Fruit fly (Drosophila melanogaster) whole organism, prepupa: ENCODE data around the gene hook.

ENCODE experiments used
- CG11902 ChIP-seq: fragments of 200-800 bp; sonication (Bioruptor generic); optimal IDR thresholded peaks from 3 replicates; lab custom pipeline; 2016; ENCODE audit warnings: missing biosample characterization, missing genetic modification characterization
- CG1621 ChIP-seq: fragments of 200-800 bp; sonication (Bioruptor generic); optimal IDR thresholded peaks from 3 replicates; lab custom pipeline; 2018; ENCODE audit warnings: missing biosample characterization, mild to moderate bottlenecking, missing genetic modification characterization
- CG16779 ChIP-seq: fragments of 200-800 bp; sonication (Bioruptor generic); optimal IDR thresholded peaks from 3 replicates; lab custom pipeline; 2017; ENCODE audit warnings: missing biosample characterization, mild to moderate bottlenecking, missing genetic modification characterization
- CG3032 ChIP-seq: fragments of 200-800 bp; optimal IDR thresholded peaks from 2 replicates; lab custom pipeline; 2019; ENCODE audit warnings: missing biosample characterization, mild to moderate bottlenecking, missing genetic modification characterization, moderate library complexity
- CG3919 ChIP-seq: fragments of 200-800 bp; sonication (Bioruptor generic); optimal IDR thresholded peaks from 3 replicates; lab custom pipeline; 2016; ENCODE audit warnings: missing biosample characterization, missing genetic modification characterization
- CG6792 ChIP-seq: fragments of 200-800 bp; sonication (Bioruptor generic); optimal IDR thresholded peaks from 3 replicates; lab custom pipeline; 2016; ENCODE audit warnings: missing biosample characterization, missing genetic modification characterization
- CG8119 ChIP-seq: fragments of 200-800 bp; sonication (Bioruptor generic); IDR thresholded peaks from 3 replicates; pipeline ENCODE4 v1.3.6; 2022; ENCODE audit warnings: missing biosample characterization, missing genetic modification characterization
- Eip93F ChIP-seq: fragments of 200-800 bp; sonication (Bioruptor generic); optimal IDR thresholded peaks from 2 replicates; lab custom pipeline; 2016; ENCODE audit warnings: missing biosample characterization, mild to moderate bottlenecking, missing genetic modification characterization
- Ets96B ChIP-seq: fragments of 200-800 bp; optimal IDR thresholded peaks from 2 replicates; lab custom pipeline; 2019; ENCODE audit warnings: missing biosample characterization, mild to moderate bottlenecking, missing genetic modification characterization, moderate library complexity
- Sox14 ChIP-seq: fragments of 200-800 bp; sonication (Bioruptor generic); optimal IDR thresholded peaks from 3 replicates; lab custom pipeline; 2016; ENCODE audit warnings: missing biosample characterization, missing genetic modification characterization
- Sox15 ChIP-seq: fragments of 200-800 bp; sonication (Bioruptor generic); optimal IDR thresholded peaks from 3 replicates; lab custom pipeline; 2016; ENCODE audit warnings: missing biosample characterization, missing genetic modification characterization
- achi ChIP-seq: fragments of 200-800 bp; sonication (Bioruptor generic); optimal IDR thresholded peaks from 3 replicates; lab custom pipeline; 2016; ENCODE audit warnings: missing biosample characterization, missing genetic modification characterization
- acj6 ChIP-seq: fragments of 200-800 bp; sonication (Bioruptor generic); optimal IDR thresholded peaks from 3 replicates; lab custom pipeline; 2016; ENCODE audit warnings: missing biosample characterization, missing genetic modification characterization

dm6 chr2L:19014881-19015366 lies 18.4 kb downstream of the hook start:
- no peak for TF ChIP-seq CG11902 (GFP tag; lab: Kevin White, UChicago)
- TF ChIP-seq CG6792 (GFP tag; lab: Kevin White, UChicago): no peak
- no peak for TF ChIP-seq Ets96B (tag; lab: Kevin White, UChicago)
- TF ChIP-seq CG16779 (tag; lab: Kevin White, UChicago): no peak
- no peak for TF ChIP-seq Sox15 (GFP tag; lab: Kevin White, UChicago)
- no peak for TF ChIP-seq CG8119 (GFP tag; lab: Robert Waterston, UW)
- no peak for TF ChIP-seq achi
- TF ChIP-seq CG3919 (GFP tag; lab: Kevin White, UChicago): no peak
- TF ChIP-seq Eip93F (GFP tag; lab: Kevin White, UChicago): no peak
- TF ChIP-seq CG3032 (tag; lab: Kevin White, UChicago): no peak
- no peak for TF ChIP-seq CG1621 (tag; lab: Kevin White, UChicago)
- no peak for TF ChIP-seq acj6 (GFP tag; lab: Kevin White, UChicago)
- no peak for TF ChIP-seq Sox14 (GFP tag; lab: Kevin White, UChicago)
